Worm (Caenorhabditis elegans) whole organism, L4 larva: Measurements from ENCODE around the gene F26D2.16.
A peak's percentile ranks its signal among the peaks of the same experiment; 100 is the strongest.

ENCODE experiments used
- F26F4.8 ChIP-seq: fragments of 200-800 bp; sonication (Bioruptor generic); conservative IDR thresholded peaks from 2 replicates; pipeline ENCODE4 v1.3.6; 2022; ENCODE audit warnings: missing genetic modification characterization, missing compliant biosample characterization
- F37D6.2 ChIP-seq: sonication (generic microtip); optimal IDR thresholded peaks from 2 replicates; lab custom pipeline; 2016; ENCODE audit warnings: mild to moderate bottlenecking, missing genetic modification characterization, missing compliant biosample characterization
- F49E8.2 ChIP-seq: sonication (generic microtip); optimal IDR thresholded peaks from 2 replicates; lab custom pipeline; 2016; ENCODE audit warnings: missing compliant biosample characterization, mild to moderate bottlenecking, missing genetic modification characterization, borderline replicate concordance
- T20F7.1 ChIP-seq: fragments of 200-800 bp; sonication (Bioruptor generic); optimal IDR thresholded peaks from 2 replicates; lab custom pipeline; 2018; ENCODE audit warnings: mild to moderate bottlenecking, missing genetic modification characterization, missing compliant biosample characterization
- Y48G9A.11 ChIP-seq: fragments of 200-800 bp; sonication (Bioruptor generic); IDR thresholded peaks from 2 replicates; pipeline ENCODE4 v1.3.6; 2022; ENCODE audit warnings: missing genetic modification reagents, missing genetic modification characterization, missing compliant biosample characterization
- Y75B8A.6 ChIP-seq: fragments of 200-800 bp; sonication (Bioruptor generic); IDR thresholded peaks from 2 replicates; pipeline ENCODE4 v1.3.6; 2022; ENCODE audit warnings: missing genetic modification reagents, missing genetic modification characterization, missing compliant biosample characterization
- aly-2 ChIP-seq: sonication (generic microtip); optimal IDR thresholded peaks from 2 replicates; lab custom pipeline; 2018; ENCODE audit warnings: missing biosample characterization, missing genetic modification characterization
- attf-4 ChIP-seq: sonication (generic microtip); optimal IDR thresholded peaks from 3 replicates; lab custom pipeline; 2017; ENCODE audit warnings: missing biosample characterization, missing genetic modification characterization
- ceh-20 ChIP-seq: fragments of 200-800 bp; sonication (Bioruptor generic); IDR thresholded peaks from 2 replicates; pipeline ENCODE4 v1.3.6; 2022; ENCODE audit warnings: missing genetic modification reagents, missing genetic modification characterization, missing compliant biosample characterization
- ceh-28 ChIP-seq: fragments of 150-350 bp; optimal IDR thresholded peaks from 2 replicates; lab custom pipeline; 2014; ENCODE audit warnings: missing biosample characterization, missing genetic modification reagents, missing genetic modification characterization
- daf-16 ChIP-seq, 3 experiments: sonication (generic microtip); optimal IDR thresholded peaks; 2 replicates each; lab custom pipeline; 2016 to 2017; ENCODE audit warnings: missing genetic modification characterization in 3 of 3, missing genetic modification reagents in 3 of 3, mild to moderate bottlenecking in 2 of 3, missing compliant biosample characterization in 2 of 3, missing biosample characterization in 1 of 3, moderate library complexity in 1 of 3
- daf-8 ChIP-seq: fragments of 200-800 bp; sonication (Bioruptor generic); IDR thresholded peaks from 2 replicates; pipeline ENCODE4 v1.3.6; 2022; ENCODE audit warnings: missing genetic modification characterization, missing compliant biosample characterization
- dmd-6 ChIP-seq: fragments of 200-800 bp; sonication (Bioruptor generic); IDR thresholded peaks from 2 replicates; pipeline ENCODE4 v1.3.6; 2022; ENCODE audit warnings: missing genetic modification reagents, missing genetic modification characterization, missing compliant biosample characterization
- dpl-1 ChIP-seq: fragments of 150-350 bp; optimal IDR thresholded peaks from 2 replicates; lab custom pipeline; 2014; ENCODE audit warnings: missing biosample characterization, missing genetic modification reagents, missing genetic modification characterization
- duxl-1 ChIP-seq: sonication (generic microtip); optimal IDR thresholded peaks from 2 replicates; lab custom pipeline; 2016; ENCODE audit warnings: mild to moderate bottlenecking, missing genetic modification characterization, moderate library complexity, missing compliant biosample characterization; ENCODE audit not compliant: poor library complexity
- dve-1 ChIP-seq: sonication (generic microtip); optimal IDR thresholded peaks from 2 replicates; lab custom pipeline; 2017; ENCODE audit warnings: antibody characterized with exemption, mild to moderate bottlenecking, missing genetic modification characterization, missing compliant biosample characterization; ENCODE audit not compliant: insufficient read depth
- gei-8 ChIP-seq: fragments of 200-800 bp; sonication (Bioruptor generic); optimal IDR thresholded peaks from 2 replicates; lab custom pipeline; 2018; ENCODE audit warnings: mild to moderate bottlenecking, missing genetic modification characterization, missing compliant biosample characterization
- hmg-1.1 ChIP-seq: fragments of 200-800 bp; sonication (Bioruptor generic); IDR thresholded peaks from 2 replicates; pipeline ENCODE4 v1.3.6; 2022; ENCODE audit warnings: missing genetic modification reagents, missing genetic modification characterization, missing compliant biosample characterization
- jun-1 ChIP-seq: fragments of 150-350 bp; optimal IDR thresholded peaks from 2 replicates; lab custom pipeline; 2014; ENCODE audit warnings: missing biosample characterization, missing genetic modification reagents, missing genetic modification characterization
- lin-13 ChIP-seq: fragments of 150-350 bp; optimal IDR thresholded peaks from 2 replicates; lab custom pipeline; 2014; ENCODE audit warnings: missing biosample characterization, missing genetic modification reagents, missing genetic modification characterization
- lin-38 ChIP-seq: fragments of 200-800 bp; sonication (Bioruptor generic); IDR thresholded peaks from 2 replicates; pipeline ENCODE4 v1.3.6; 2022; ENCODE audit warnings: missing genetic modification reagents, missing genetic modification characterization, missing compliant biosample characterization
- lir-3 ChIP-seq: sonication (generic microtip); optimal IDR thresholded peaks from 2 replicates; lab custom pipeline; 2016; ENCODE audit warnings: mild to moderate bottlenecking, missing genetic modification characterization, missing compliant biosample characterization
- lsy-2 ChIP-seq, 2 experiments: fragments of 150-350 bp in 1 of 2; sonication (generic microtip) in 1 of 2; optimal IDR thresholded peaks; 2 replicates each; lab custom pipeline; 2014 to 2017; ENCODE audit warnings: missing biosample characterization in 2 of 2, missing genetic modification characterization in 2 of 2
- mdt-29 ChIP-seq: fragments of 200-800 bp; sonication (Bioruptor generic); IDR thresholded peaks from 2 replicates; pipeline ENCODE4 v1.3.6; 2022; ENCODE audit warnings: missing genetic modification reagents, missing genetic modification characterization, missing compliant biosample characterization
- mxl-2 ChIP-seq: fragments of 200-800 bp; sonication (Bioruptor generic); conservative IDR thresholded peaks from 2 replicates; pipeline ENCODE4 v1.3.6; 2022; ENCODE audit warnings: missing genetic modification reagents, missing genetic modification characterization, missing compliant biosample characterization
- nhr-28 ChIP-seq: fragments of 150-350 bp; optimal IDR thresholded peaks from 2 replicates; lab custom pipeline; 2014; ENCODE audit warnings: missing biosample characterization, missing genetic modification characterization
- nhr-41 ChIP-seq: fragments of 200-800 bp; sonication (Bioruptor generic); IDR thresholded peaks from 2 replicates; pipeline ENCODE4 v1.3.6; 2022; ENCODE audit warnings: missing genetic modification reagents, missing genetic modification characterization, missing compliant biosample characterization
- nhr-48 ChIP-seq: sonication (generic microtip); optimal IDR thresholded peaks from 2 replicates; lab custom pipeline; 2016; ENCODE audit warnings: mild to moderate bottlenecking, missing genetic modification characterization, missing compliant biosample characterization
- nhr-77 ChIP-seq: fragments of 150-350 bp; optimal IDR thresholded peaks from 2 replicates; lab custom pipeline; 2014; ENCODE audit warnings: missing biosample characterization, missing genetic modification characterization
- php-3 ChIP-seq: fragments of 200-800 bp; sonication (Bioruptor generic); IDR thresholded peaks from 2 replicates; pipeline ENCODE4 v1.3.6; 2022; ENCODE audit warnings: missing genetic modification reagents, missing genetic modification characterization, missing compliant biosample characterization
- pqm-1 ChIP-seq: sonication (generic microtip); optimal IDR thresholded peaks from 2 replicates; lab custom pipeline; 2017; ENCODE audit warnings: missing biosample characterization, missing genetic modification characterization
- set-16 ChIP-seq: fragments of 200-800 bp; sonication (Bioruptor generic); IDR thresholded peaks from 2 replicates; pipeline ENCODE4 v1.3.6; 2022; ENCODE audit warnings: missing genetic modification reagents, missing genetic modification characterization, missing compliant biosample characterization
- snpc-1.2 ChIP-seq: fragments of 200-800 bp; sonication (Bioruptor generic); IDR thresholded peaks from 2 replicates; pipeline ENCODE4 v1.3.6; 2022; ENCODE audit warnings: missing genetic modification reagents, missing genetic modification characterization, missing compliant biosample characterization
- snpc-4 ChIP-seq: fragments of 150-350 bp; optimal IDR thresholded peaks from 2 replicates; lab custom pipeline; 2014; ENCODE audit warnings: missing biosample characterization, missing genetic modification characterization
- unc-62 ChIP-seq, 3 experiments: fragments of 150-350 bp in 1 of 3; sonication (generic microtip); optimal IDR thresholded peaks in 2 of 3; peaks in 1 of 3; 1 replicate in 1 of 3; 2 replicates in 2 of 3; lab custom pipeline; 2014 to 2017; ENCODE audit warnings: missing biosample characterization in 3 of 3, missing genetic modification characterization in 3 of 3, missing genetic modification reagents in 3 of 3, missing genotype in 1 of 3
- zfp-2 ChIP-seq: sonication (generic microtip); optimal IDR thresholded peaks from 2 replicates; lab custom pipeline; 2016; ENCODE audit warnings: mild to moderate bottlenecking, missing genetic modification characterization, missing compliant biosample characterization
- zip-11 ChIP-seq: fragments of 200-800 bp; sonication (Bioruptor generic); IDR thresholded peaks from 2 replicates; pipeline ENCODE4 v1.3.6; 2022; ENCODE audit warnings: missing genetic modification characterization, missing compliant biosample characterization

The F26D2.16 gene

DNA sequence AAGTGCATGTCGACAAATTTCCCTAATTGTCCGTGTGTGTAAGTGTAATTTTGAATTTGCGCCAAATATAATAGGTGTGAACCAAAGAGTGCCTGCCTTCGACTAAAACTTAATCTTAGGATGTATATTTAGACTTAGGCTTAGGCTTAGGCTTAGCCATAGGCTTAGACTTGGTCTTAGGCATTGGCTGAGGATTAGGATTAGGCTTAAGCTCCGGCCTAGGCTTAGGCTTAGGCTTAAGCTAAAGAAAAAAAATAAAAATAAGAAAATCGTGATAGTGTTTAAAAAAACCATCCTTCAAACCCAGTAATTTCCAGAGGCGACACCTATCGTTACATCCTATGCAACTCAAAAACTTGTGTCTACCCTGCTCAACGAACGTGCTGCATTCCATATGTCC is 26.5 kb upstream of the F26D2.16 start:
- TF ChIP-seq jun-1 (no peak), lin-38 (no peak), ceh-28 (no peak), set-16 (GFP tag; lab: Robert Waterston, UW) (no peak), F37D6.2 (tag; lab: Kevin White, UChicago) (no peak), daf-16 (GFP tag; optimal IDR thresholded peaks at IDR 0.05; lab: Kevin White, UChicago) (no peak), daf-16 (tag; optimal IDR thresholded peaks at IDR 0.05; lab: Kevin White, UChicago) (no peak), nhr-48 (tag; lab: Kevin White, UChicago) (no peak), ceh-20 (GFP tag; lab: Robert Waterston, UW) (no peak), php-3 (GFP tag; lab: Robert Waterston, UW) (no peak), hmg-1.1 (GFP tag; lab: Robert Waterston, UW) (no peak), dmd-6 (GFP tag; lab: Robert Waterston, UW) (no peak), lir-3 (tag; lab: Kevin White, UChicago) (no peak), Y48G9A.11 (GFP tag; lab: Robert Waterston, UW) (no peak), daf-8 (no peak), gei-8 (no peak), pqm-1 (tag; lab: Kevin White, UChicago) (no peak)

DNA sequence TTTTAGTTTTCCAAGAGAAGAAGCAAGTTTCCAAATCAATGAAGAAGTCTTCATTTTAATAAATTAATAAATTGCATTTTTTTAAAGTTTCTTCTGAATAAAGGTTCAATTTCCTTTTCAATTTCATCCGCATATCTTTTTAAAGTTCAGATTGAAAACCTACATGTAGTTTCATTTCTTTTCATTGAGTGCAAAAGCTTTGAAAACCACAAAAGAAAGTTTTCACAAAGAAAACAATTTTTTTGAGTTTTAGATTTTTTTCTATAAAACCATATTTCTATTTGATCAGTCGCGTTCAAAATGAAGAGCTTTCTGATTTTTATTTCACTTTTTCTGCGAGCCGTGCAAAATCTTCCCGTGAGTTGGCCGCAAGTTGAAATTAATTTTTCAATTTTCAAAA is 26.0 kb upstream of the F26D2.16 start, which contains the start of gene T08G3.6:
TSS of gene T08G3.6 (plus strand) at position 301 of the 400 bp plus-strand sequence.
- TF ChIP-seq aly-2, result no peak
- TF ChIP-seq lsy-2 (tag; optimal IDR thresholded peaks at IDR 0.05; lab: Kevin White, UChicago), result no peak
- TF ChIP-seq F49E8.2, result no peak
- TF ChIP-seq zip-11, result no peak
- TF ChIP-seq Y75B8A.6, result no peak
- no peak for TF ChIP-seq snpc-1.2 (GFP tag; lab: Robert Waterston, UW)
- TF ChIP-seq duxl-1 (tag; lab: Kevin White, UChicago), result no peak
- no peak for TF ChIP-seq zfp-2 (tag; lab: Kevin White, UChicago)
- TF ChIP-seq nhr-41 (GFP tag; lab: Robert Waterston, UW), result no peak
- TF ChIP-seq mxl-2 (GFP tag; lab: Robert Waterston, UW), result no peak
- no peak for TF ChIP-seq lin-13 (GFP tag; lab: Kevin White, UChicago)
- TF ChIP-seq nhr-77 (tag; lab: Kevin White, UChicago), result no peak
- no peak for TF ChIP-seq T20F7.1 (GFP tag; lab: Kevin White, UChicago)
- TF ChIP-seq dve-1, result no peak
- TF ChIP-seq F26F4.8 (GFP tag; lab: Robert Waterston, UW), result no peak
- no peak for TF ChIP-seq dpl-1 (GFP tag; lab: Kevin White, UChicago)
- no peak for TF ChIP-seq snpc-4 (tag; lab: Kevin White, UChicago)
- no peak for TF ChIP-seq mdt-29 (GFP tag; lab: Robert Waterston, UW)

DNA sequence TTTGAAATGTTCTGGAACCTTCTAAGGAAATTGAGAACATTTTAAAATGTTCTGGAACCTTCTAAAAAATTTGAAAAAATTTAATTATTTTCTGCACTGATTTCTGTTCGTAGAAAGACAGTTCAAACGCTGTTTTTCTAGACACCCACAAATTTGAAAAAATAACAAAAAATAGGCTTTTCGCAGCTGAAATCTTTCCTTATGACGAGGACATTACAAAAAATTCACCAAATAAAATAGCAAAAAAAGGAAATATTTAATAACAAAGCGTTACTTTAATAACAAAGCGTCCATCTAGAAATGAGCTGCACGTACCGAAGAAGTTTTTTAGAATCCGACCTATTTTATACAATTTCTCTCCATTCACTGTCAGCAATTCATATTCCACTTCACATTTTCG is 24.0 kb upstream of the F26D2.16 start, which contains the start of gene srh-141:
TSS of gene srh-141 (plus strand) at position 301 of the 400 bp plus-strand sequence.
- TF ChIP-seq unc-62 (GFP tag; optimal IDR thresholded peaks at IDR 0.05 in 1 of 2; lab: Kevin White, UChicago) (peak in 1 of 2 experiments; percentile 60), unc-62 (tag; optimal IDR thresholded peaks at IDR 0.05; lab: Kevin White, UChicago) (no peak), attf-4 (no peak)
- TF ChIP-seq, all 104 proteins: peak for 1

DNA sequence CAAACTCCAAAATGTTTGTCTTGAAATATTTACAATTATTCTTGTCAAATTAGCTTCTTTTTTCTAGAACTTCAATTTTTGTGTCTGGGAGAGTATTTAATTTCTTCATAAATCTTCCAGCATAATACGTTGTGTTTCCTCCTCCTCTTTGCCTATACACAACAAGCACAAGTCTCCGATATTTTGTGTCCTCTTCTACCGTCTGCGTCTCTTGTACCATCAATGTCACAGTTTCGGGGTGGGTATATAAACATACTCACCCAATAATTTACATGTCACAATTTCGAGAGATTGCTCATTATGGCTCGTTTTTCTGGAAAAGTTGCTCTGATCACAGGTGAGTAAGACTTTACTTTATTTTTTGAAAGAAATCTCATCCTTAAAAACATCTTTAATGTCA is 17.9 kb upstream of the F26D2.16 start, which contains the start of gene F26D2.15:
TSS of gene F26D2.15 (plus strand) at position 301 of the 400 bp plus-strand sequence.
- TF ChIP-seq nhr-28, result no peak
- TF ChIP-seq unc-62 (GFP tag; optimal IDR thresholded peaks at IDR 0.05 in 1 of 2; lab: Kevin White, UChicago), result peak in 1 of 2 experiments; percentile 72
- no peak for TF ChIP-seq unc-62 (tag; optimal IDR thresholded peaks at IDR 0.05; lab: Kevin White, UChicago)
